Fruit fly (Drosophila melanogaster) whole organism, embryonic: ENCODE data around the gene tj.

Source experiments
- Asciz ChIP-seq: fragments of 200-800 bp; sonication (Bioruptor generic); optimal IDR thresholded peaks from 2 replicates; lab custom pipeline; 2017; ENCODE audit warnings: missing biosample characterization, mild to moderate bottlenecking, missing genetic modification characterization, missing genetic modification reagents
- Blimp-1 ChIP-seq: fragments of 200-800 bp; sonication (Bioruptor generic); optimal IDR thresholded peaks from 3 replicates; lab custom pipeline; 2018; ENCODE audit warnings: missing biosample characterization, missing genetic modification characterization, mild to moderate bottlenecking, moderate library complexity, missing genetic modification reagents
- CG10462 ChIP-seq: fragments of 200-800 bp; sonication (Bioruptor generic); optimal IDR thresholded peaks from 2 replicates; lab custom pipeline; 2016; ENCODE audit warnings: missing biosample characterization, missing genetic modification characterization
- CG11456 ChIP-seq: fragments of 200-800 bp; sonication (Bioruptor generic); IDR thresholded peaks from 3 replicates; pipeline ENCODE4 v1.3.6; 2022; ENCODE audit warnings: missing biosample characterization, missing genetic modification characterization
- CG11695 ChIP-seq: fragments of 200-800 bp; sonication (Bioruptor generic); IDR thresholded peaks from 3 replicates; pipeline ENCODE4 v1.3.6; 2022; ENCODE audit warnings: missing biosample characterization, missing genetic modification characterization
- CG14667 ChIP-seq: fragments of 200-800 bp; sonication (Bioruptor generic); IDR thresholded peaks from 2 replicates; pipeline ENCODE4 v1.3.6; 2022; ENCODE audit warnings: missing biosample characterization, missing genetic modification characterization
- CG16779 ChIP-seq: fragments of 200-800 bp; sonication (Bioruptor generic); IDR thresholded peaks from 2 replicates; pipeline ENCODE4 v1.3.6; 2022; ENCODE audit warnings: missing biosample characterization, missing genetic modification characterization
- CG17385 ChIP-seq: fragments of 200-800 bp; sonication (Bioruptor generic); optimal IDR thresholded peaks from 3 replicates; lab custom pipeline; 2018; ENCODE audit warnings: missing biosample characterization, mild to moderate bottlenecking, missing genetic modification characterization
- CG2129 ChIP-seq: fragments of 200-800 bp; sonication (Bioruptor generic); IDR thresholded peaks from 2 replicates; pipeline ENCODE4 v1.3.6; 2022; ENCODE audit warnings: missing biosample characterization, missing genetic modification characterization; ENCODE audit not compliant: partially characterized antibody
- CG2889 ChIP-seq: fragments of 200-800 bp; sonication (Bioruptor generic); IDR thresholded peaks from 3 replicates; pipeline ENCODE4 v1.3.6; 2022; ENCODE audit warnings: missing biosample characterization, missing genetic modification characterization
- CG3065 ChIP-seq: fragments of 200-800 bp; sonication (Bioruptor generic); optimal IDR thresholded peaks from 2 replicates; lab custom pipeline; 2016; ENCODE audit warnings: missing biosample characterization, missing genetic modification characterization
- CG32767 ChIP-seq: fragments of 200-800 bp; sonication (Bioruptor generic); IDR thresholded peaks from 2 replicates; pipeline ENCODE4 v1.3.6; 2022; ENCODE audit warnings: missing biosample characterization, missing genetic modification characterization
- CG34422 ChIP-seq: fragments of 200-800 bp; sonication (Bioruptor generic); IDR thresholded peaks from 3 replicates; pipeline ENCODE4 v1.3.6; 2022; ENCODE audit warnings: missing biosample characterization, missing genetic modification characterization
- CG4360 ChIP-seq: fragments of 200-800 bp; sonication (Bioruptor generic); IDR thresholded peaks from 2 replicates; pipeline ENCODE4 v1.3.6; 2022; ENCODE audit warnings: missing biosample characterization, missing genetic modification characterization
- CG4404 ChIP-seq: fragments of 200-800 bp; sonication (Bioruptor generic); IDR thresholded peaks from 2 replicates; pipeline ENCODE4 v1.3.6; 2022; ENCODE audit warnings: missing biosample characterization, missing genetic modification characterization
- CG5953 ChIP-seq: fragments of 200-800 bp; sonication (Bioruptor generic); IDR thresholded peaks from 2 replicates; pipeline ENCODE4 v1.3.6; 2022; ENCODE audit warnings: missing biosample characterization, missing genetic modification characterization
- CG6689 ChIP-seq: fragments of 200-800 bp; sonication (Bioruptor generic); IDR thresholded peaks from 2 replicates; pipeline ENCODE4 v1.3.6; 2022; ENCODE audit warnings: missing biosample characterization, missing genetic modification characterization
- CG7372 ChIP-seq: fragments of 200-800 bp; sonication (Bioruptor generic); IDR thresholded peaks from 2 replicates; pipeline ENCODE4 v1.3.6; 2022; ENCODE audit warnings: missing biosample characterization, missing genetic modification characterization
- CG8388 ChIP-seq: fragments of 200-800 bp; sonication (Bioruptor generic); optimal IDR thresholded peaks from 2 replicates; lab custom pipeline; 2019; ENCODE audit warnings: missing biosample characterization, mild to moderate bottlenecking, missing genetic modification characterization, moderate library complexity
- CG9932 ChIP-seq: fragments of 200-800 bp; sonication (Bioruptor generic); IDR thresholded peaks from 2 replicates; pipeline ENCODE4 v1.3.6; 2022; ENCODE audit warnings: missing biosample characterization, missing genetic modification characterization
- D19A ChIP-seq: fragments of 200-800 bp; optimal IDR thresholded peaks from 3 replicates; lab custom pipeline; 2019; ENCODE audit warnings: missing biosample characterization, mild to moderate bottlenecking, missing genetic modification characterization, moderate library complexity
- Doc3 ChIP-seq: fragments of 200-800 bp; sonication (Bioruptor generic); IDR thresholded peaks from 3 replicates; pipeline ENCODE4 v1.3.6; 2022; ENCODE audit warnings: missing biosample characterization, missing genetic modification characterization; ENCODE audit not compliant: partially characterized antibody
- E2f2 ChIP-seq: fragments of 200-800 bp; sonication (Bioruptor generic); IDR thresholded peaks from 2 replicates; pipeline ENCODE4 v1.3.6; 2022; ENCODE audit warnings: missing biosample characterization, missing genetic modification characterization
- H15 ChIP-seq: fragments of 200-800 bp; sonication (Bioruptor generic); IDR thresholded peaks from 3 replicates; pipeline ENCODE4 v1.3.6; 2022; ENCODE audit warnings: missing biosample characterization, missing genetic modification characterization
- HLH54F ChIP-seq: fragments of 200-800 bp; sonication (Bioruptor generic); optimal IDR thresholded peaks from 3 replicates; lab custom pipeline; 2016; ENCODE audit warnings: missing biosample characterization, missing genetic modification characterization
- Hr78 ChIP-seq, 2 experiments: fragments of 200-800 bp in 1 of 2; fragments of >200 bp in 1 of 2; sonication (Bioruptor generic) in 1 of 2; optimal IDR thresholded peaks; 2 replicates each; lab custom pipeline; 2017 to 2019; ENCODE audit warnings: missing biosample characterization in 2 of 2, missing genetic modification characterization in 2 of 2, mild to moderate bottlenecking in 1 of 2, moderate library complexity in 1 of 2
- Max ChIP-seq: fragments of 200-800 bp; sonication (Bioruptor generic); optimal IDR thresholded peaks from 2 replicates; lab custom pipeline; 2016; ENCODE audit warnings: missing biosample characterization, mild to moderate bottlenecking, missing genetic modification characterization
- Med ChIP-seq: fragments of 200-800 bp; sonication (Bioruptor generic); peaks from one replicate; lab custom pipeline; 2016; ENCODE audit warnings: missing biosample characterization, missing genetic modification characterization, mild to moderate bottlenecking, inconsistent platforms, moderate library complexity
- Ssrp ChIP-seq: fragments of 200-800 bp; sonication (Bioruptor generic); optimal IDR thresholded peaks from 2 replicates; lab custom pipeline; 2018; ENCODE audit warnings: missing biosample characterization, mild to moderate bottlenecking, missing genetic modification characterization, moderate library complexity
- TFAM ChIP-seq: fragments of 200-800 bp; sonication (Bioruptor generic); optimal IDR thresholded peaks from 2 replicates; lab custom pipeline; 2017; ENCODE audit warnings: missing biosample characterization, missing genetic modification characterization, inconsistent platforms
- YL-1 ChIP-seq: fragments of 200-800 bp; sonication (Bioruptor generic); optimal IDR thresholded peaks from 3 replicates; lab custom pipeline; 2017; ENCODE audit warnings: missing biosample characterization, mild to moderate bottlenecking, missing genetic modification characterization
- ab ChIP-seq: fragments of 200-800 bp; sonication (Bioruptor generic); optimal IDR thresholded peaks from 2 replicates; lab custom pipeline; 2016; ENCODE audit warnings: missing biosample characterization, missing genetic modification characterization
- amos ChIP-seq: fragments of 200-800 bp; sonication (Bioruptor generic); IDR thresholded peaks from 2 replicates; pipeline ENCODE4 v1.3.6; 2022; ENCODE audit warnings: missing biosample characterization, missing genetic modification characterization; ENCODE audit not compliant: partially characterized antibody
- chinmo ChIP-seq: fragments of 200-800 bp; sonication (Bioruptor generic); IDR thresholded peaks from 4 replicates; pipeline ENCODE4 v1.3.6; 2022; ENCODE audit warnings: missing biosample characterization, missing genetic modification characterization; ENCODE audit not compliant: partially characterized antibody
- dan ChIP-seq: fragments of 200-800 bp; sonication (Bioruptor generic); IDR thresholded peaks from 2 replicates; pipeline ENCODE4 v1.3.6; 2022; ENCODE audit warnings: missing biosample characterization, missing genetic modification characterization
- fd96Cb ChIP-seq: fragments of 200-800 bp; sonication (Bioruptor generic); optimal IDR thresholded peaks from 2 replicates; lab custom pipeline; 2018; ENCODE audit warnings: missing biosample characterization, mild to moderate bottlenecking, missing genetic modification characterization, moderate library complexity
- gsb ChIP-seq: fragments of 200-800 bp; sonication (Bioruptor generic); IDR thresholded peaks from 2 replicates; pipeline ENCODE4 v1.3.6; 2022; ENCODE audit warnings: missing biosample characterization, missing genetic modification characterization
- lmd ChIP-seq: fragments of 200-800 bp; sonication (Bioruptor generic); IDR thresholded peaks from 2 replicates; pipeline ENCODE4 v1.3.6; 2022; ENCODE audit warnings: missing biosample characterization, missing genetic modification characterization
- mld ChIP-seq: fragments of 200-800 bp; sonication (Bioruptor generic); IDR thresholded peaks from 3 replicates; pipeline ENCODE4 v1.3.6; 2022; ENCODE audit warnings: missing biosample characterization, missing genetic modification characterization; ENCODE audit not compliant: partially characterized antibody
- nau ChIP-seq: fragments of 200-800 bp; sonication (Bioruptor generic); optimal IDR thresholded peaks from 3 replicates; lab custom pipeline; 2017; ENCODE audit warnings: missing biosample characterization, mild to moderate bottlenecking, missing genetic modification characterization, missing genetic modification reagents
- nmo ChIP-seq: fragments of 200-800 bp; sonication (Bioruptor generic); optimal IDR thresholded peaks from 2 replicates; lab custom pipeline; 2018; ENCODE audit warnings: missing biosample characterization, mild to moderate bottlenecking, missing genetic modification characterization, moderate library complexity
- psq ChIP-seq: fragments of 200-800 bp; sonication (Bioruptor generic); optimal IDR thresholded peaks from 2 replicates; lab custom pipeline; 2017; ENCODE audit warnings: missing biosample characterization, missing genetic modification characterization
- sd ChIP-seq: fragments of 200-800 bp; sonication (Bioruptor generic); optimal IDR thresholded peaks from 3 replicates; lab custom pipeline; 2018; ENCODE audit warnings: missing biosample characterization, mild to moderate bottlenecking, missing genetic modification characterization, moderate library complexity
- sens-2 ChIP-seq: fragments of 200-800 bp; sonication (Bioruptor generic); IDR thresholded peaks from 2 replicates; pipeline ENCODE4 v1.3.6; 2022; ENCODE audit warnings: missing biosample characterization, missing genetic modification characterization
- slp2 ChIP-seq: fragments of 200-800 bp; sonication (Bioruptor generic); optimal IDR thresholded peaks from 2 replicates; lab custom pipeline; 2016; ENCODE audit warnings: missing biosample characterization, missing genetic modification characterization
- so ChIP-seq: fragments of 200-800 bp; sonication (Bioruptor generic); IDR thresholded peaks from 3 replicates; pipeline ENCODE4 v1.3.6; 2022; ENCODE audit warnings: missing biosample characterization, missing genetic modification characterization
- tll ChIP-seq, 2 experiments: fragments of 200-800 bp in 1 of 2; fragments of >200 bp in 1 of 2; sonication (Bioruptor generic) in 1 of 2; optimal IDR thresholded peaks; 2 replicates each; lab custom pipeline; 2017 to 2019; ENCODE audit warnings: missing biosample characterization in 2 of 2, missing genetic modification characterization in 2 of 2, mild to moderate bottlenecking in 1 of 2, moderate library complexity in 1 of 2
- tx ChIP-seq: fragments of 200-800 bp; sonication (Bioruptor generic); optimal IDR thresholded peaks from 2 replicates; lab custom pipeline; 2016; ENCODE audit warnings: missing biosample characterization, missing genetic modification characterization
- vnd ChIP-seq: fragments of 200-800 bp; sonication (Bioruptor generic); IDR thresholded peaks from 3 replicates; pipeline ENCODE4 v1.3.6; 2022; ENCODE audit warnings: missing biosample characterization, missing genetic modification characterization; ENCODE audit not compliant: partially characterized antibody
- zf30C ChIP-seq: fragments of 200-800 bp; sonication (Bioruptor generic); optimal IDR thresholded peaks from 3 replicates; lab custom pipeline; 2018; ENCODE audit warnings: missing biosample characterization, mild to moderate bottlenecking, missing genetic modification characterization

tj gene

dm6 chr2L:19444734-19445140, 19.3 kb upstream of the tj start, which contains the start of gene Hs2st (continued):
- TF ChIP-seq CG32767 (GFP tag; lab: Robert Waterston, UW) = peak; percentile 83
- peak; percentile 91 for TF ChIP-seq CG11456 (GFP tag; lab: Robert Waterston, UW)
- no peak for TF ChIP-seq CG2129 (GFP tag; lab: Robert Waterston, UW)
- peak; percentile 82 for TF ChIP-seq CG11695 (GFP tag; lab: Robert Waterston, UW)
- TF ChIP-seq tll (GFP tag; optimal IDR thresholded peaks at IDR 0.05; lab: Kevin White, UChicago) = peak; percentile 50 to 94
- no peak for TF ChIP-seq zf30C (GFP tag; lab: Kevin White, UChicago)
- peak; percentile 97 for TF ChIP-seq nmo (GFP tag; lab: Kevin White, UChicago)
- TF ChIP-seq fd96Cb (tag; lab: Kevin White, UChicago) = peak; percentile 86
- TF ChIP-seq nau = no peak
- TF ChIP-seq Ssrp = peak; percentile 91
- TF ChIP-seq sd (tag; lab: Kevin White, UChicago) = peak; percentile 98
- TF ChIP-seq slp2 = peak; percentile 91
- TF ChIP-seq CG6689 (GFP tag; lab: Robert Waterston, UW) = peak; percentile 91
- peak; percentile 96 for TF ChIP-seq CG4404
- peak; percentile 85 for TF ChIP-seq CG3065 (GFP tag; lab: Kevin White, UChicago)
- no peak for TF ChIP-seq Doc3
- peak; percentile 96 for TF ChIP-seq lmd (GFP tag; lab: Robert Waterston, UW)
- peak; percentile 89; the same call in 1 of the 3 replicates for TF ChIP-seq so
- TF ChIP-seq ab (GFP tag; lab: Kevin White, UChicago) = peak; percentile 92
- peak; percentile 99 for TF ChIP-seq Med
- peak; percentile 98 for TF ChIP-seq CG9932 (GFP tag; lab: Robert Waterston, UW)
- TF ChIP-seq tx (GFP tag; lab: Kevin White, UChicago) = peak; percentile 96
- peak; percentile 87 for TF ChIP-seq YL-1 (GFP tag; lab: Kevin White, UChicago)
- no peak for TF ChIP-seq CG4360 (GFP tag; lab: Robert Waterston, UW)
- TF ChIP-seq HLH54F (GFP tag; lab: Kevin White, UChicago) = peak; percentile 97
- TF ChIP-seq CG7372 (GFP tag; lab: Robert Waterston, UW) = peak; percentile 91
- TF ChIP-seq CG10462 (GFP tag; lab: Kevin White, UChicago) = peak; percentile 89
- peak; percentile 68 for TF ChIP-seq gsb
- peak; percentile 85 for TF ChIP-seq dan
- peak; percentile 79 for TF ChIP-seq E2f2
- TF ChIP-seq chinmo (GFP tag; lab: Robert Waterston, UW) = peak; percentile 79; the same call in 3 of the 4 replicates
- TF ChIP-seq CG8388 (GFP tag; lab: Kevin White, UChicago) = peak; percentile 85
- TF ChIP-seq Blimp-1 (GFP tag; lab: Kevin White, UChicago) = peak; percentile 83
- no peak for TF ChIP-seq Hr78 (GFP tag; optimal IDR thresholded peaks at IDR 0.05; lab: Kevin White, UChicago)
- TF ChIP-seq CG5953 (GFP tag; lab: Robert Waterston, UW) = peak; percentile 82
- TF ChIP-seq TFAM = no peak
- TF ChIP-seq amos = peak; percentile 42; the same call in 1 of the 2 replicates
- peak; percentile 94 for TF ChIP-seq CG34422 (GFP tag; lab: Robert Waterston, UW)
- peak; percentile 90 for TF ChIP-seq CG2889 (GFP tag; lab: Robert Waterston, UW)
- peak; percentile 66 for TF ChIP-seq D19A (tag; lab: Kevin White, UChicago)
- TF ChIP-seq CG14667 (GFP tag; lab: Robert Waterston, UW) = peak; percentile 92
- peak; percentile 92 for TF ChIP-seq H15 (GFP tag; lab: Robert Waterston, UW)
- TF ChIP-seq vnd (GFP tag; lab: Robert Waterston, UW) = peak; percentile 24; the same call in 1 of the 3 replicates
- TF ChIP-seq mld = no peak
- TF ChIP-seq psq (GFP tag; lab: Kevin White, UChicago) = peak; percentile 83
- peak; percentile 76 for TF ChIP-seq sens-2 (GFP tag; lab: Robert Waterston, UW)
- TF ChIP-seq CG17385 (GFP tag; lab: Kevin White, UChicago) = peak; percentile 82
- peak; percentile 62 for TF ChIP-seq Asciz (GFP tag; lab: Kevin White, UChicago)
- peak; percentile 83 for TF ChIP-seq CG16779 (GFP tag; lab: Robert Waterston, UW)
- peak; percentile 96 for TF ChIP-seq Max (GFP tag; lab: Kevin White, UChicago)
